Fruit fly (Drosophila melanogaster) whole organism, embryonic: Measurements from ENCODE around the gene Hmbs.

Experiments used
- BtbVII ChIP-seq: fragments of 200-800 bp; sonication (Bioruptor generic); optimal IDR thresholded peaks from 3 replicates; lab custom pipeline; 2017; ENCODE audit warnings: missing biosample characterization, mild to moderate bottlenecking, missing genetic modification characterization
- C15 ChIP-seq: fragments of 200-800 bp; sonication (Bioruptor generic); IDR thresholded peaks from 3 replicates; pipeline ENCODE4 v1.3.6; 2022; ENCODE audit warnings: missing biosample characterization, missing genetic modification characterization
- CG10979 ChIP-seq: fragments of 200-800 bp; sonication (Bioruptor generic); optimal IDR thresholded peaks from 2 replicates; lab custom pipeline; 2018; ENCODE audit warnings: missing biosample characterization, mild to moderate bottlenecking, missing genetic modification characterization, moderate library complexity
- CG12104 ChIP-seq: fragments of 200-800 bp; sonication (Bioruptor generic); optimal IDR thresholded peaks from 3 replicates; lab custom pipeline; 2016; ENCODE audit warnings: missing biosample characterization, missing genetic modification characterization
- CG14667 ChIP-seq: fragments of 200-800 bp; sonication (Bioruptor generic); IDR thresholded peaks from 2 replicates; pipeline ENCODE4 v1.3.6; 2022; ENCODE audit warnings: missing biosample characterization, missing genetic modification characterization
- CG14710 ChIP-seq: fragments of 200-800 bp; sonication (Bioruptor generic); optimal IDR thresholded peaks from 3 replicates; lab custom pipeline; 2019; ENCODE audit warnings: missing biosample characterization, mild to moderate bottlenecking, missing genetic modification characterization, moderate library complexity
- CG1603 ChIP-seq: fragments of 200-800 bp; sonication (Bioruptor generic); optimal IDR thresholded peaks from 2 replicates; lab custom pipeline; 2019; ENCODE audit warnings: missing biosample characterization, mild to moderate bottlenecking, missing genetic modification characterization, moderate library complexity
- CG16863 ChIP-seq: fragments of 200-800 bp; sonication (Bioruptor generic); optimal IDR thresholded peaks from 3 replicates; lab custom pipeline; 2016; ENCODE audit warnings: missing biosample characterization, missing genetic modification characterization
- CG17328 ChIP-seq: fragments of 200-800 bp; sonication (Bioruptor generic); IDR thresholded peaks from 2 replicates; pipeline ENCODE4 v1.3.6; 2022; ENCODE audit warnings: missing biosample characterization, missing genetic modification characterization
- CG17829 ChIP-seq: fragments of 200-800 bp; optimal IDR thresholded peaks from 2 replicates; lab custom pipeline; 2019; ENCODE audit warnings: missing biosample characterization, mild to moderate bottlenecking, missing genetic modification characterization, moderate library complexity
- CG18599 ChIP-seq: fragments of 200-800 bp; sonication (Bioruptor generic); optimal IDR thresholded peaks from 3 replicates; lab custom pipeline; 2017; ENCODE audit warnings: missing biosample characterization, missing genetic modification characterization, mild to moderate bottlenecking, moderate library complexity, missing genetic modification reagents
- CG30020 ChIP-seq: fragments of 200-800 bp; optimal IDR thresholded peaks from 2 replicates; lab custom pipeline; 2019; ENCODE audit warnings: missing biosample characterization, mild to moderate bottlenecking, missing genetic modification characterization, moderate library complexity
- CG30431 ChIP-seq: fragments of 200-800 bp; sonication (Bioruptor generic); optimal IDR thresholded peaks from 2 replicates; lab custom pipeline; 2017; ENCODE audit warnings: missing biosample characterization, missing genetic modification characterization
- CG4404 ChIP-seq: fragments of 200-800 bp; sonication (Bioruptor generic); IDR thresholded peaks from 2 replicates; pipeline ENCODE4 v1.3.6; 2022; ENCODE audit warnings: missing biosample characterization, missing genetic modification characterization
- CG5245 ChIP-seq: fragments of 200-800 bp; sonication (Bioruptor generic); optimal IDR thresholded peaks from 3 replicates; lab custom pipeline; 2016; ENCODE audit warnings: missing biosample characterization, missing genetic modification characterization
- CG6654 ChIP-seq: fragments of 200-800 bp; sonication (Bioruptor generic); optimal IDR thresholded peaks from 2 replicates; lab custom pipeline; 2017; ENCODE audit warnings: missing biosample characterization, mild to moderate bottlenecking, missing genetic modification characterization
- CG6683 ChIP-seq: fragments of 200-800 bp; sonication (Bioruptor generic); optimal IDR thresholded peaks from 2 replicates; lab custom pipeline; 2017; ENCODE audit warnings: missing biosample characterization, mild to moderate bottlenecking, missing genetic modification characterization, missing genetic modification reagents
- CTCF ChIP-seq: fragments of 200-800 bp; sonication (Bioruptor generic); optimal IDR thresholded peaks from 2 replicates; lab custom pipeline; 2017; ENCODE audit warnings: missing biosample characterization, mild to moderate bottlenecking, missing genetic modification characterization, moderate library complexity
- Chrac-16 ChIP-seq: fragments of 200-800 bp; sonication (Bioruptor generic); optimal IDR thresholded peaks from 3 replicates; lab custom pipeline; 2016; ENCODE audit warnings: missing biosample characterization, missing genetic modification characterization
- Deaf1 ChIP-seq: fragments of 200-800 bp; optimal IDR thresholded peaks from 3 replicates; lab custom pipeline; 2019; ENCODE audit warnings: missing biosample characterization, mild to moderate bottlenecking, missing genetic modification characterization, moderate library complexity
- Dfd ChIP-seq, 2 experiments: fragments of >200 bp; optimal IDR thresholded peaks; 2 replicates each; lab custom pipeline; 2017; ENCODE audit warnings: missing biosample characterization in 2 of 2, missing genetic modification characterization in 2 of 2
- Doc3 ChIP-seq: fragments of 200-800 bp; sonication (Bioruptor generic); IDR thresholded peaks from 3 replicates; pipeline ENCODE4 v1.3.6; 2022; ENCODE audit warnings: missing biosample characterization, missing genetic modification characterization; ENCODE audit not compliant: partially characterized antibody
- Ets65A ChIP-seq: fragments of 200-800 bp; sonication (Bioruptor generic); peaks from one replicate; lab custom pipeline; 2016; ENCODE audit warnings: missing biosample characterization, missing genetic modification characterization
- Hr78 ChIP-seq, 2 experiments: fragments of 200-800 bp in 1 of 2; fragments of >200 bp in 1 of 2; sonication (Bioruptor generic) in 1 of 2; optimal IDR thresholded peaks; 2 replicates each; lab custom pipeline; 2017 to 2019; ENCODE audit warnings: missing biosample characterization in 2 of 2, missing genetic modification characterization in 2 of 2, mild to moderate bottlenecking in 1 of 2, moderate library complexity in 1 of 2
- Kr ChIP-seq: fragments of 200-800 bp; sonication (Bioruptor generic); optimal IDR thresholded peaks from 2 replicates; lab custom pipeline; 2017; ENCODE audit warnings: missing biosample characterization, mild to moderate bottlenecking, missing genetic modification characterization
- PHDP ChIP-seq: fragments of 200-800 bp; sonication (Bioruptor generic); optimal IDR thresholded peaks from 3 replicates; lab custom pipeline; 2018; ENCODE audit warnings: missing biosample characterization, mild to moderate bottlenecking, missing genetic modification characterization, moderate library complexity
- Sry-δ ChIP-seq: fragments of 200-800 bp; sonication (Bioruptor generic); optimal IDR thresholded peaks from 2 replicates; lab custom pipeline; 2016; ENCODE audit warnings: missing biosample characterization, missing genetic modification characterization
- Tbp ChIP-seq: fragments of >200 bp; optimal IDR thresholded peaks from 2 replicates; lab custom pipeline; 2018; ENCODE audit warnings: missing biosample characterization, missing genetic modification characterization
- Xbp1 ChIP-seq: fragments of 200-800 bp; sonication (Bioruptor generic); optimal IDR thresholded peaks from 3 replicates; lab custom pipeline; 2016; ENCODE audit warnings: missing biosample characterization, mild to moderate bottlenecking, missing genetic modification characterization
- ac ChIP-seq: fragments of 200-800 bp; sonication (Bioruptor generic); optimal IDR thresholded peaks from 3 replicates; lab custom pipeline; 2017; ENCODE audit warnings: missing biosample characterization, mild to moderate bottlenecking, missing genetic modification characterization
- amos ChIP-seq: fragments of 200-800 bp; sonication (Bioruptor generic); IDR thresholded peaks from 2 replicates; pipeline ENCODE4 v1.3.6; 2022; ENCODE audit warnings: missing biosample characterization, missing genetic modification characterization; ENCODE audit not compliant: partially characterized antibody
- aop ChIP-seq: fragments of 200-800 bp; sonication (Bioruptor generic); IDR thresholded peaks from 2 replicates; pipeline ENCODE4 v1.3.6; 2022; ENCODE audit warnings: missing biosample characterization, missing genetic modification characterization
- ara ChIP-seq: fragments of 200-800 bp; sonication (Bioruptor generic); IDR thresholded peaks from 2 replicates; pipeline ENCODE4 v1.3.6; 2022; ENCODE audit warnings: missing biosample characterization, missing genetic modification characterization
- crol ChIP-seq: fragments of 200-800 bp; sonication (Bioruptor generic); IDR thresholded peaks from 2 replicates; pipeline ENCODE4 v1.3.6; 2022; ENCODE audit warnings: missing biosample characterization, missing genetic modification characterization
- dmrt11E ChIP-seq: fragments of 200-800 bp; sonication (Bioruptor generic); optimal IDR thresholded peaks from 3 replicates; lab custom pipeline; 2018; ENCODE audit warnings: missing biosample characterization, mild to moderate bottlenecking, missing genetic modification characterization, moderate library complexity
- fd102C ChIP-seq: fragments of 200-800 bp; sonication (Bioruptor generic); optimal IDR thresholded peaks from 2 replicates; lab custom pipeline; 2018; ENCODE audit warnings: missing biosample characterization, mild to moderate bottlenecking, missing genetic modification characterization, moderate library complexity
- grn ChIP-seq: fragments of 200-800 bp; sonication (Bioruptor generic); optimal IDR thresholded peaks from 3 replicates; lab custom pipeline; 2017; ENCODE audit warnings: missing biosample characterization, missing genetic modification characterization
- klu ChIP-seq: fragments of 200-800 bp; sonication (Bioruptor generic); IDR thresholded peaks from 2 replicates; pipeline ENCODE4 v1.3.6; 2022; ENCODE audit warnings: missing biosample characterization, missing genetic modification characterization
- pan ChIP-seq, 4 experiments: fragments of >200 bp in 3 of 4; fragments of 200-800 bp in 1 of 4; sonication (Bioruptor generic) in 1 of 4; optimal IDR thresholded peaks in 3 of 4; IDR thresholded peaks in 1 of 4; 2 replicates each; pipeline versions ENCODE4 v1.3.6 to Lab custom; 2017 to 2022; ENCODE audit warnings: missing biosample characterization in 2 of 4, missing genetic modification characterization in 2 of 4, mixed read lengths in 1 of 4
- prd ChIP-seq, 3 experiments: fragments of >200 bp in 2 of 3; fragments of 200-800 bp in 1 of 3; sonication (Bioruptor generic) in 1 of 3; optimal IDR thresholded peaks in 2 of 3; IDR thresholded peaks in 1 of 3; 2 replicates in 2 of 3; 3 replicates in 1 of 3; pipeline versions ENCODE4 v1.3.6 to Lab custom; 2017 to 2022; ENCODE audit warnings: missing biosample characterization in 1 of 3, missing genetic modification characterization in 1 of 3
- row ChIP-seq: fragments of 200-800 bp; sonication (Bioruptor generic); IDR thresholded peaks from 3 replicates; pipeline ENCODE4 v1.3.6; 2022; ENCODE audit warnings: missing biosample characterization, missing genetic modification characterization
- run ChIP-seq: fragments of 200-800 bp; sonication (Bioruptor generic); optimal IDR thresholded peaks from 3 replicates; lab custom pipeline; 2018; ENCODE audit warnings: missing biosample characterization, mild to moderate bottlenecking, missing genetic modification characterization
- sd ChIP-seq: fragments of 200-800 bp; sonication (Bioruptor generic); optimal IDR thresholded peaks from 3 replicates; lab custom pipeline; 2018; ENCODE audit warnings: missing biosample characterization, mild to moderate bottlenecking, missing genetic modification characterization, moderate library complexity
- sens ChIP-seq: fragments of 200-800 bp; sonication (Bioruptor generic); peaks from one replicate; lab custom pipeline; 2016; ENCODE audit warnings: missing biosample characterization, missing genetic modification characterization
- sens-2 ChIP-seq: fragments of 200-800 bp; sonication (Bioruptor generic); IDR thresholded peaks from 2 replicates; pipeline ENCODE4 v1.3.6; 2022; ENCODE audit warnings: missing biosample characterization, missing genetic modification characterization
- seq ChIP-seq: fragments of 200-800 bp; sonication (Bioruptor generic); IDR thresholded peaks from 2 replicates; pipeline ENCODE4 v1.3.6; 2022; ENCODE audit warnings: missing biosample characterization, missing genetic modification characterization
- ssp ChIP-seq: fragments of 200-800 bp; sonication (Bioruptor generic); IDR thresholded peaks from 2 replicates; pipeline ENCODE4 v1.3.6; 2022; ENCODE audit warnings: missing biosample characterization, missing genetic modification characterization
- trem ChIP-seq: fragments of 200-800 bp; optimal IDR thresholded peaks from 3 replicates; lab custom pipeline; 2019; ENCODE audit warnings: missing biosample characterization, mild to moderate bottlenecking, missing genetic modification characterization, moderate library complexity
- zen2 ChIP-seq: fragments of 200-800 bp; sonication (Bioruptor generic); IDR thresholded peaks from 3 replicates; pipeline ENCODE4 v1.3.6; 2022; ENCODE audit warnings: missing biosample characterization, missing genetic modification characterization; ENCODE audit not compliant: partially characterized antibody
- zf30C ChIP-seq: fragments of 200-800 bp; sonication (Bioruptor generic); optimal IDR thresholded peaks from 3 replicates; lab custom pipeline; 2018; ENCODE audit warnings: missing biosample characterization, mild to moderate bottlenecking, missing genetic modification characterization
- zfh1 ChIP-seq: fragments of 200-800 bp; sonication (Bioruptor generic); IDR thresholded peaks from 3 replicates; pipeline ENCODE4 v1.3.6; 2022; ENCODE audit warnings: missing biosample characterization, missing genetic modification characterization

Gene Hmbs

DNA sequence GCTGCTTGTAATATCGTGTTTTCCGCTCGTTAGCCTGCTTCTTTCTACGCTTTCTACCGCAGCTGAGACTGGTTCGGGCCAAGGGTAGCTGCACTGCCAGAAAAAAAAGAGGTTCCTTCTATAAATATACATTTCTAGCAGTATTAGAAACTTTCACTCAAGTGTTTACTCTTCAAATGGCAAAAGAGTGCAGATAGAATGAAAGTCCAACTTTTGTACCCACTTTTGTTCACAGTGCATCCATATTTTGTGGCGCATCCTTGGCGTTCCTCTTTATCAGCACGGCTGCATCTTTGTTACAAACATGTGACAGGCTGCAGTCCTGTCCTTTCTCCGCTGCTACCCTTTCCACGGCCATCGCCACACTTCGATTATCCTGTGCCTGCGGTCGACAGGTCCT, 23.6 kb downstream of the Hmbs start (continued):
- TF ChIP-seq Dfd (GFP tag; optimal IDR thresholded peaks at IDR 0.05; lab: Kevin White, UChicago) = no peak
- TF ChIP-seq CG12104 (GFP tag; lab: Kevin White, UChicago) = no peak
- peak; percentile 44; the same call in 1 of the 2 replicates for TF ChIP-seq CG17328
- TF ChIP-seq CG17829 (tag; lab: Kevin White, UChicago) = no peak
- TF ChIP-seq dmrt11E = peak; percentile 36
- peak; percentile 65; the same call in 2 of the 3 replicates for TF ChIP-seq zfh1 (GFP tag; lab: Robert Waterston, UW)
- TF ChIP-seq sd = no peak
- TF ChIP-seq CG6683 = no peak
- TF ChIP-seq CG18599 (GFP tag; lab: Kevin White, UChicago) = no peak
- peak; percentile 79 for TF ChIP-seq CG4404 (GFP tag; lab: Robert Waterston, UW)
- peak; percentile 11 for TF ChIP-seq CG30431 (GFP tag; lab: Kevin White, UChicago)
- TF ChIP-seq CG14710 = peak; percentile 8
- TF ChIP-seq sens-2 (GFP tag; lab: Robert Waterston, UW) = peak; percentile 25; the same call in 1 of the 2 replicates
- TF ChIP-seq Xbp1 (GFP tag; lab: Kevin White, UChicago) = no peak
- TF ChIP-seq CTCF (GFP tag; lab: Kevin White, UChicago) = no peak
- peak; percentile 1 for TF ChIP-seq grn
- TF ChIP-seq ara (GFP tag; lab: Robert Waterston, UW) = peak; percentile 43; the same call in 1 of the 2 replicates
- no peak for TF ChIP-seq Deaf1
- no peak for TF ChIP-seq seq (GFP tag; lab: Robert Waterston, UW)
- peak; percentile 56 for TF ChIP-seq Ets65A (GFP tag; lab: Kevin White, UChicago)
- TF ChIP-seq klu (GFP tag; lab: Robert Waterston, UW) = no peak
- peak; percentile 21; the same call in 1 of the 3 replicates for TF ChIP-seq row (GFP tag; lab: Robert Waterston, UW)
- no peak for TF ChIP-seq run (tag; lab: Kevin White, UChicago)
- peak; percentile 11 for TF ChIP-seq trem (tag; lab: Kevin White, UChicago)
- TF ChIP-seq Tbp (GFP tag; lab: Kevin White, UChicago) = no peak
- no peak for TF ChIP-seq zen2 (GFP tag; lab: Robert Waterston, UW)
- TF ChIP-seq CG5245 = no peak
- no peak for TF ChIP-seq BtbVII (GFP tag; lab: Kevin White, UChicago)
- TF ChIP-seq zf30C (GFP tag; lab: Kevin White, UChicago) = peak; percentile 67
- no peak for TF ChIP-seq C15
- TF ChIP-seq Chrac-16 (GFP tag; lab: Kevin White, UChicago) = peak; percentile 1
- no peak for TF ChIP-seq Hr78 (GFP tag; optimal IDR thresholded peaks at IDR 0.05; lab: Kevin White, UChicago)
- TF ChIP-seq Kr (GFP tag; lab: Kevin White, UChicago) = no peak
- 0 out of 2 replicates have a peak, but pooled peaks have one; percentile 12 for TF ChIP-seq CG14667 (GFP tag; lab: Robert Waterston, UW)
- no peak for TF ChIP-seq CG16863 (GFP tag; lab: Kevin White, UChicago)
- no peak for TF ChIP-seq crol
- TF ChIP-seq CG6654 = no peak
- no peak for TF ChIP-seq pan (optimal IDR thresholded peaks at IDR 0.05; lab: Kevin White, UChicago)
- peak in 1 of 2 experiments; percentile 14 for TF ChIP-seq pan (GFP tag; optimal IDR thresholded peaks at IDR 0.05 in 1 of 2, IDR thresholded peaks at IDR 0.05 in 1 of 2)
- TF ChIP-seq ac (GFP tag; lab: Kevin White, UChicago) = peak; percentile 62
- no peak for TF ChIP-seq amos (GFP tag; lab: Robert Waterston, UW)
- peak; percentile 29 for TF ChIP-seq CG1603 (tag; lab: Kevin White, UChicago)
- no peak for TF ChIP-seq PHDP (tag; lab: Kevin White, UChicago)
- peak; percentile 7; the same call in 1 of the 2 replicates for TF ChIP-seq ssp (GFP tag; lab: Robert Waterston, UW)
- no peak for TF ChIP-seq aop (GFP tag; lab: Robert Waterston, UW)
- peak; percentile 74 for TF ChIP-seq sens
- no peak for TF ChIP-seq CG30020
- no peak for TF ChIP-seq prd (optimal IDR thresholded peaks at IDR 0.05; lab: Kevin White, UChicago)
- peak; percentile 70 for TF ChIP-seq prd (GFP tag; IDR thresholded peaks at IDR 0.05; lab: Robert Waterston, UW)
- TF ChIP-seq Doc3 (GFP tag; lab: Robert Waterston, UW) = no peak
- peak; percentile 29 for TF ChIP-seq fd102C
- TF ChIP-seq Sry-δ (GFP tag; lab: Kevin White, UChicago) = no peak
- TF ChIP-seq CG10979 (tag; lab: Kevin White, UChicago) = peak; percentile 33
